Worm (Caenorhabditis elegans) whole organism, L4 larva: Measurements from ENCODE around the gene nmr-1.
A peak's percentile ranks its signal among the peaks of the same experiment; 100 is the strongest.

Experiments
- F10B5.3 ChIP-seq: sonication (generic microtip); optimal IDR thresholded peaks from 2 replicates; lab custom pipeline; 2016; ENCODE audit warnings: mild to moderate bottlenecking, missing genetic modification characterization, missing compliant biosample characterization
- F26F4.8 ChIP-seq: fragments of 200-800 bp; sonication (Bioruptor generic); conservative IDR thresholded peaks from 2 replicates; pipeline ENCODE4 v1.3.6; 2022; ENCODE audit warnings: missing genetic modification characterization, missing compliant biosample characterization
- R02D3.7 ChIP-seq: fragments of 150-350 bp; sonication (generic microtip); optimal IDR thresholded peaks from 3 replicates; lab custom pipeline; 2014; ENCODE audit warnings: missing biosample characterization, missing genetic modification characterization
- T26A8.4 ChIP-seq: fragments of 200-800 bp; sonication (Bioruptor generic); IDR thresholded peaks from 2 replicates; pipeline ENCODE4 v1.3.6; 2022; ENCODE audit warnings: missing genetic modification characterization, missing compliant biosample characterization
- Y105C5A.15 ChIP-seq: fragments of 200-800 bp; sonication (Bioruptor generic); IDR thresholded peaks from 2 replicates; pipeline ENCODE4 v1.3.6; 2022; ENCODE audit warnings: missing genetic modification characterization, missing compliant biosample characterization
- ZK337.2 ChIP-seq: fragments of 200-800 bp; sonication (Bioruptor generic); IDR thresholded peaks from 2 replicates; pipeline ENCODE4 v1.3.6; 2022; ENCODE audit warnings: missing genetic modification reagents, missing genetic modification characterization, missing compliant biosample characterization
- aly-2 ChIP-seq: sonication (generic microtip); optimal IDR thresholded peaks from 2 replicates; lab custom pipeline; 2018; ENCODE audit warnings: missing biosample characterization, missing genetic modification characterization
- ceh-20 ChIP-seq: fragments of 200-800 bp; sonication (Bioruptor generic); IDR thresholded peaks from 2 replicates; pipeline ENCODE4 v1.3.6; 2022; ENCODE audit warnings: missing genetic modification reagents, missing genetic modification characterization, missing compliant biosample characterization
- ceh-44 ChIP-seq: fragments of 200-800 bp; sonication (Bioruptor generic); IDR thresholded peaks from 2 replicates; pipeline ENCODE4 v1.3.6; 2022; ENCODE audit warnings: missing genetic modification reagents, missing genetic modification characterization, missing compliant biosample characterization
- ceh-62 ChIP-seq: sonication (generic microtip); optimal IDR thresholded peaks from 2 replicates; lab custom pipeline; 2017; ENCODE audit warnings: missing biosample characterization, missing genetic modification characterization
- ceh-82 ChIP-seq: sonication (generic microtip); optimal IDR thresholded peaks from 2 replicates; lab custom pipeline; 2017; ENCODE audit warnings: missing biosample characterization, missing genetic modification characterization
- cey-2 ChIP-seq: sonication (generic microtip); optimal IDR thresholded peaks from 3 replicates; lab custom pipeline; 2017; ENCODE audit warnings: missing genetic modification characterization, mild to moderate bottlenecking, missing compliant biosample characterization, antibody characterized with exemption, borderline replicate concordance; ENCODE audit not compliant: insufficient read depth
- daf-12 ChIP-seq: fragments of 150-350 bp; optimal IDR thresholded peaks from 2 replicates; lab custom pipeline; 2014; ENCODE audit warnings: missing biosample characterization, missing genetic modification reagents, missing genetic modification characterization
- dmd-8 ChIP-seq: fragments of 200-800 bp; sonication (Bioruptor generic); IDR thresholded peaks from 2 replicates; pipeline ENCODE4 v1.3.6; 2022; ENCODE audit warnings: missing genetic modification characterization, missing compliant biosample characterization
- dpl-1 ChIP-seq: fragments of 150-350 bp; optimal IDR thresholded peaks from 2 replicates; lab custom pipeline; 2014; ENCODE audit warnings: missing biosample characterization, missing genetic modification reagents, missing genetic modification characterization
- duxl-1 ChIP-seq: sonication (generic microtip); optimal IDR thresholded peaks from 2 replicates; lab custom pipeline; 2016; ENCODE audit warnings: mild to moderate bottlenecking, missing genetic modification characterization, moderate library complexity, missing compliant biosample characterization; ENCODE audit not compliant: poor library complexity
- egl-43 ChIP-seq: fragments of 200-800 bp; sonication (Bioruptor generic); IDR thresholded peaks from 2 replicates; pipeline ENCODE4 v1.3.6; 2022; ENCODE audit warnings: missing genetic modification reagents, missing genetic modification characterization, missing compliant biosample characterization
- fkh-10 ChIP-seq: fragments of 150-350 bp; optimal IDR thresholded peaks from 2 replicates; lab custom pipeline; 2014; ENCODE audit warnings: missing biosample characterization, missing genetic modification reagents, missing genetic modification characterization
- hlh-11 ChIP-seq: fragments of 200-800 bp; sonication (Bioruptor generic); optimal IDR thresholded peaks from 2 replicates; lab custom pipeline; 2018; ENCODE audit warnings: mild to moderate bottlenecking, missing genetic modification characterization, missing compliant biosample characterization
- hlh-30 ChIP-seq: sonication (generic microtip); optimal IDR thresholded peaks from 2 replicates; lab custom pipeline; 2017; ENCODE audit warnings: antibody characterized with exemption, mild to moderate bottlenecking, missing genetic modification characterization, missing compliant biosample characterization; ENCODE audit not compliant: insufficient read depth
- jun-1 ChIP-seq: fragments of 150-350 bp; optimal IDR thresholded peaks from 2 replicates; lab custom pipeline; 2014; ENCODE audit warnings: missing biosample characterization, missing genetic modification reagents, missing genetic modification characterization
- lin-29 ChIP-seq: fragments of 200-800 bp; sonication (Bioruptor generic); IDR thresholded peaks from 2 replicates; pipeline ENCODE4 v1.3.6; 2022; ENCODE audit warnings: missing genetic modification reagents, missing genetic modification characterization, missing compliant biosample characterization
- lin-38 ChIP-seq: fragments of 200-800 bp; sonication (Bioruptor generic); IDR thresholded peaks from 2 replicates; pipeline ENCODE4 v1.3.6; 2022; ENCODE audit warnings: missing genetic modification reagents, missing genetic modification characterization, missing compliant biosample characterization
- lir-3 ChIP-seq: sonication (generic microtip); optimal IDR thresholded peaks from 2 replicates; lab custom pipeline; 2016; ENCODE audit warnings: mild to moderate bottlenecking, missing genetic modification characterization, missing compliant biosample characterization
- mes-2 ChIP-seq: sonication (generic microtip); optimal IDR thresholded peaks from 2 replicates; lab custom pipeline; 2016; ENCODE audit warnings: missing genotype, mild to moderate bottlenecking, missing genetic modification characterization, missing compliant biosample characterization; ENCODE audit not compliant: poor library complexity, severe bottlenecking
- mxl-2 ChIP-seq: fragments of 200-800 bp; sonication (Bioruptor generic); conservative IDR thresholded peaks from 2 replicates; pipeline ENCODE4 v1.3.6; 2022; ENCODE audit warnings: missing genetic modification reagents, missing genetic modification characterization, missing compliant biosample characterization
- mxl-3 ChIP-seq: fragments of 200-800 bp; sonication (Bioruptor generic); optimal IDR thresholded peaks from 2 replicates; lab custom pipeline; 2018; ENCODE audit warnings: mild to moderate bottlenecking, missing genetic modification characterization, missing compliant biosample characterization
- nhr-25 ChIP-seq: sonication (generic microtip); optimal IDR thresholded peaks from 2 replicates; lab custom pipeline; 2017; ENCODE audit warnings: missing genetic modification characterization, mild to moderate bottlenecking, missing compliant biosample characterization, antibody characterized with exemption, moderate library complexity, borderline replicate concordance; ENCODE audit not compliant: insufficient read depth
- nhr-28 ChIP-seq: fragments of 150-350 bp; optimal IDR thresholded peaks from 2 replicates; lab custom pipeline; 2014; ENCODE audit warnings: missing biosample characterization, missing genetic modification characterization
- nhr-42 ChIP-seq: fragments of 200-800 bp; sonication (Bioruptor generic); IDR thresholded peaks from 2 replicates; pipeline ENCODE4 v1.3.6; 2022; ENCODE audit warnings: missing genetic modification characterization, missing compliant biosample characterization
- pha-4 ChIP-seq, 2 experiments: fragments of 150-350 bp in 1 of 2; fragments of 200-800 bp in 1 of 2; sonication (Bioruptor generic) in 1 of 2; IDR thresholded peaks in 1 of 2; optimal IDR thresholded peaks in 1 of 2; 2 replicates each; pipeline versions ENCODE4 v1.3.6 to Lab custom; 2014 to 2022; ENCODE audit warnings: missing genetic modification characterization in 2 of 2, missing genetic modification reagents in 2 of 2, missing biosample characterization in 1 of 2, missing compliant biosample characterization in 1 of 2
- pqm-1 ChIP-seq: sonication (generic microtip); optimal IDR thresholded peaks from 2 replicates; lab custom pipeline; 2017; ENCODE audit warnings: missing biosample characterization, missing genetic modification characterization
- sdz-12 ChIP-seq: fragments of 200-800 bp; sonication (Bioruptor generic); optimal IDR thresholded peaks from 2 replicates; lab custom pipeline; 2018; ENCODE audit warnings: mild to moderate bottlenecking, missing genetic modification characterization, missing compliant biosample characterization
- set-16 ChIP-seq: fragments of 200-800 bp; sonication (Bioruptor generic); IDR thresholded peaks from 2 replicates; pipeline ENCODE4 v1.3.6; 2022; ENCODE audit warnings: missing genetic modification reagents, missing genetic modification characterization, missing compliant biosample characterization
- snpc-4 ChIP-seq: fragments of 150-350 bp; optimal IDR thresholded peaks from 2 replicates; lab custom pipeline; 2014; ENCODE audit warnings: missing biosample characterization, missing genetic modification characterization
- spr-1 ChIP-seq: sonication (generic microtip); optimal IDR thresholded peaks from 2 replicates; lab custom pipeline; 2016; ENCODE audit warnings: mild to moderate bottlenecking, missing genetic modification characterization, missing compliant biosample characterization
- unc-62 ChIP-seq, 3 experiments: fragments of 150-350 bp in 1 of 3; sonication (generic microtip); optimal IDR thresholded peaks in 2 of 3; peaks in 1 of 3; 1 replicate in 1 of 3; 2 replicates in 2 of 3; lab custom pipeline; 2014 to 2017; ENCODE audit warnings: missing biosample characterization in 3 of 3, missing genetic modification characterization in 3 of 3, missing genetic modification reagents in 3 of 3, missing genotype in 1 of 3

Gene nmr-1

DNA sequence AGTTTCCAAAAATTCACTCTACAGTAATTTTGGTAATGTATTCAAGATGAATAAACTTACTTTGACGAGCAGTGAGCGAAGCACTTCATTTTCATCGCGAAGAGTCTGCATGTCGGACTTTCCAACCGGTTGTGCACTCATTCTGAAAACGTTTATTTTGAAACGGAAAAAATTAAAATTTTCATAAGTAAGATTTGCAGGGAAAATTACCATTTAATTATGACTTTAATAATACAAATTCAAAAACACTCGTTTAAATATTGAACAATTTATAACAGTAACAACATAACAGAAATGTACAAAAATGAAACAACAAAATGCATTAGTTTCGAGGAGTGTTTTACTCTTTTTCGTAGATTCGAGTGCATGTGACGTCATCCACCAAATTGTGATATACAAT, 33.9 kb downstream of the nmr-1 start, which contains the start of the genes EEED8.13 and EEED8.18:
EEED8.13 (minus strand) TSS at position 101 of the 400 bp plus-strand sequence.
EEED8.18 (minus strand) TSS at position 144 of the 400 bp plus-strand sequence.
- TF ChIP-seq dpl-1 (GFP tag; lab: Kevin White, UChicago) = no peak

DNA sequence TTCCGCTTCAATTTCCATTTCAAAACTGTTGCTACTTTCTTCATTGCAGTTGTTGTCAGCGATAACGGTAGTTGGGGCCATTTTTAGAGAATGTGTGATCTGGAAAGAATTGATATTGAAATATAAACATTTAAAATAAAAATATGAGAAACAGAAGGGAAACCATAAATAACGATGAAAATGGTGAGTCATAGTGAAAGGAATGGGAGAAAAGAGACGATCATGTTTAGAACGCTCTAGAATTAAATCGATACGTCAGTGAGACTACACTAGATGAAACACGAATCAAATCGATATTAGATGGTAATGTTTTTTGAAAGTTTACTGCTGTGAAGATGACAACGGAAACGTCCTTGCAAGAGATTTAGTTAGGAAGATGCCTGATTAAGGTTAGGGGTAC, 37.5 kb downstream of the nmr-1 start, which contains the start of the genes EEED8.12 and EEED8.4:
EEED8.12 (minus strand) TSS at position 101 of the 400 bp plus-strand sequence.
EEED8.4 (plus strand) TSS at position 396 of the 400 bp plus-strand sequence.
- TF ChIP-seq egl-43 (GFP tag; lab: Robert Waterston, UW) (no peak), nhr-25 (tag; lab: Kevin White, UChicago) (no peak), lin-29 (no peak), snpc-4 (tag; lab: Kevin White, UChicago) (no peak), F26F4.8 (GFP tag; lab: Robert Waterston, UW) (no peak), mxl-2 (GFP tag; lab: Robert Waterston, UW) (no peak), mxl-3 (GFP tag; lab: Kevin White, UChicago) (no peak), T26A8.4 (GFP tag; lab: Robert Waterston, UW) (no peak), lir-3 (tag; lab: Kevin White, UChicago) (no peak), aly-2 (tag; lab: Kevin White, UChicago) (no peak), dmd-8 (GFP tag; lab: Robert Waterston, UW) (no peak), ceh-20 (no peak), fkh-10 (GFP tag; lab: Kevin White, UChicago) (no peak), dpl-1 (GFP tag; lab: Kevin White, UChicago) (no peak)

- TF ChIP-seq mxl-2 (GFP tag; lab: Robert Waterston, UW) = no peak
- no peak for TF ChIP-seq pqm-1 (tag; lab: Kevin White, UChicago)
- no peak for TF ChIP-seq snpc-4 (tag; lab: Kevin White, UChicago)
- no peak for TF ChIP-seq hlh-30 (tag; lab: Kevin White, UChicago)
- no peak for TF ChIP-seq duxl-1 (tag; lab: Kevin White, UChicago)
- TF ChIP-seq unc-62 (GFP tag; optimal IDR thresholded peaks at IDR 0.05 in 1 of 2; lab: Kevin White, UChicago) = no peak
- TF ChIP-seq unc-62 (tag; optimal IDR thresholded peaks at IDR 0.05; lab: Kevin White, UChicago) = no peak
- no peak for TF ChIP-seq nhr-42
- TF ChIP-seq lin-29 = no peak
- TF ChIP-seq daf-12 (tag; lab: Kevin White, UChicago) = no peak
- no peak for TF ChIP-seq nhr-28 (tag; lab: Kevin White, UChicago)
Measured at ce11 chrII:5407548-5407947, 38.9 kb downstream of the nmr-1 start, which contains the start of gene clec-141. Gene clec-141, minus strand, starts transcription at chrII:5407648.

DNA sequence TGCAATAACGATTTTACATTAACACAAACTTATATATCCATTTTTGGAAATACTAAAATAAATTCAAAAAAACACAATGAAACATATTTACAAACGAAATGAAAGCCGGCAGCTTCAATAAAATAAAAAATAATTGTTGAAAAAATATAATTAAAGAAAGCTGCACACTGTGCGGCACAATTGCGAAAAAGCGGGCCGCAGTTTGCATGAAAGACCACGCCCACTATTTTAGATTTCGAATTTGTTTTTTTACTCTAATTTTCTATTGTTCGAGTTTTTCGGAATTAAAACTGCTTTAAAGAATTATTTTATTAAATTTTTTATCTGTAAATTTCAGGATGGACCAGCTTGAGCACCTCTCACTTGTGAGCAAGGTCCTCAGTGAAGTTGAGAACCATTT, 47.2 kb downstream of the nmr-1 start, which contains the start of gene mog-5:
mog-5 (plus strand) TSS at position 338 of the 400 bp plus-strand sequence.
- TF ChIP-seq R02D3.7 (tag; lab: Kevin White, UChicago) = no peak
- no peak for TF ChIP-seq cey-2 (tag; lab: Kevin White, UChicago)
- TF ChIP-seq hlh-11 = no peak
- TF ChIP-seq duxl-1 (tag; lab: Kevin White, UChicago) = no peak
- no peak for TF ChIP-seq spr-1
- no peak for TF ChIP-seq ceh-44 (GFP tag; lab: Robert Waterston, UW)
- TF ChIP-seq mes-2 (tag; lab: Kevin White, UChicago) = peak; percentile 77
- TF ChIP-seq jun-1 (tag; lab: Kevin White, UChicago) = no peak
- no peak for TF ChIP-seq ZK337.2
- no peak for TF ChIP-seq ceh-20
- TF ChIP-seq lin-38 (GFP tag; lab: Robert Waterston, UW) = peak; percentile 40; the same call in 1 of the 2 replicates
- no peak for TF ChIP-seq pha-4 (GFP tag; IDR thresholded peaks at IDR 0.05; lab: Robert Waterston, UW)
- peak; percentile 25 for TF ChIP-seq pha-4 (tag; optimal IDR thresholded peaks at IDR 0.05; lab: Kevin White, UChicago)
- peak; percentile 23 for TF ChIP-seq hlh-30 (tag; lab: Kevin White, UChicago)
- TF ChIP-seq Y105C5A.15 (GFP tag; lab: Robert Waterston, UW) = no peak
- peak; percentile 26 for TF ChIP-seq dpl-1 (GFP tag; lab: Kevin White, UChicago)
- TF ChIP-seq ceh-82 (tag; lab: Kevin White, UChicago) = no peak
- TF ChIP-seq sdz-12 (GFP tag; lab: Kevin White, UChicago) = no peak
- TF ChIP-seq ceh-62 (tag; lab: Kevin White, UChicago) = no peak
- TF ChIP-seq egl-43 (GFP tag; lab: Robert Waterston, UW) = no peak
- TF ChIP-seq set-16 = no peak
- no peak for TF ChIP-seq F10B5.3 (tag; lab: Kevin White, UChicago)
